Fruit fly (Drosophila melanogaster) whole organism, larva: ENCODE data around the gene CG11983.
A peak's percentile ranks its signal among the peaks of the same experiment; 100 is the strongest.

Experiments
- noc ChIP-seq: fragments of 200-800 bp; sonication (Bioruptor generic); optimal IDR thresholded peaks from 3 replicates; lab custom pipeline; 2019; ENCODE audit warnings: missing biosample characterization, mild to moderate bottlenecking, missing genetic modification characterization, moderate library complexity

The CG11983 gene

DNA sequence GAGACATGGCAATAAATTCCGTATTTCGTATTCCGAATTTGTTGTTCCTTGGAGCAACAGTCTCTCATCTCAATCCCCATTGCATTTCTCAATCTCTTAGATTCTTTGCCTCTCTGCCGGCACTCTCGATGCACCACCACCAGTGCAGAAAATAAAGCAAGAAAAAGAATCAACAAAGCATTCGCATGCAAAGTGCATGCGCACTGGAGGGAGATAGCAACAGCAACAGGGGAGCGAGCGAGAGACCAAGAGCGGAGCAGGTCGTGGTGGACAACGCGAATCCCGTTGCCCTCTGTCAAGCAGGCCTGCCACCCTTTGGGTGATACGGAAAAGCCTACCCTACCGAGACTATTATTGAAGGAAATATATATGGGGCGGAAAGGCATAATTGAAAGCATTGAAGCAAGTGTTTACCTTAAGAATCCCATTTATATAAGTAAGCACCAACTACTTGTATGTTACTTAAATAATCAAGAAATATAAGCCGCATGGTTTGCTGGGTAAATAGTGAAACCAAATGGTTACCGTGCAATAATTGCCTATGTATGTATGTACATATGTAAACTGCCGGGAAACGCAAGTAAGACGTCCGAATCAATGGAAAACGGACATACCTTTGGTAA, 48.4 kb downstream of the CG11983 start:
- TF ChIP-seq noc (tag; lab: Kevin White, UChicago): no peak

DNA sequence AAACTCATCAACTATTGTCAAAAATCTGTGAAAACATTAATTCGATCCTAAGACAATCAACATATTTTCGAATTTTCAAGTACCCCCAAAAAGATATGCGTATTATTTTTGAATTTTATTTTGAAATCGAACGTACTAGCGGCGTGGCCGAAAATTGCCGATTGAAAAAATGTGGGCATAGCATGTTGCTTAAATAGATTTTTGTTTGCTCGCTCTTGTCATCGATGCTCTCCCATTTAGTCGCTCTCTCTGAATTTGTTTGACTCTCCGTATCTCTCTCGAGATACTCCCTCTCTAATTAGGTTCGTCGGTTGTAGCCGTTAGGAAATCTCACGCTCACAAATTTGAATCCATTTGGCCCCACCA, 48.9 kb downstream of the CG11983 start:
- no peak for TF ChIP-seq noc (tag; lab: Kevin White, UChicago)

DNA sequence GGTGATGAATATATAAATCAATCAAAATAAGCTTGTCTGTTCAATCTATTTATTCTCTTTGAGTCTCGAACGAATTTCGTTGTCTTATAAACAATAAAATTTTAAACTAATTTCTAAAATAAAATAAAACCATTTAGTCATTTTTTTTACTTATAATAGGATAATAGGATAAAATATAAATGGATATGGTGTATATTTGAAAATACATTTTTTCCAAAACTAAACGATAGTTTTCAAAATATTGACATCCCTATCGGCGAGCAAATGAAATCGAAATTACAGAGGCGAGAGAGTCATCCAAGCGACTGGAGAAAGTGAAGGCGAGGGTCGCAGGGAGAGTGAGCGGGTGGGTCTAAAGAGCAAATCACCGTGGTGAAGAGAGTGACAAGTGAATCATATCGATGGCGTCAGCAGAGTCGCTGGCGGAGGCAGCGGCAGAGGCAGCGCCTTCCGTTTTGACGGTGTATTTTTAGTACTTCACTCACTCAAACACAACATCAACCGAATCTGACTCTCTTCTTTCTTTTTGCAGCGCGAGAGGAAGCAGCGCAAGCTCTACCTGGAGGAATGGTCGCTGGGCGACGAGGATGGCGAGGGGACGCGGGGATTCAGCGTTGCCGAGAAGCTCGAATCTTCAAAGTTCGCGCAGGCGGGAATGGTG, 49.4 kb downstream of the CG11983 start:
- peak; percentile 100 for TF ChIP-seq noc (tag; lab: Kevin White, UChicago)
